Worm (Caenorhabditis elegans) whole organism, midembryonic: Measurements from ENCODE around the gene grl-12.

Experiments
- T22C8.4 ChIP-seq: fragments of 200-800 bp; sonication (Bioruptor generic); IDR thresholded peaks from 2 replicates; pipeline ENCODE4 v1.3.6; 2022; ENCODE audit warnings: missing genetic modification characterization, missing compliant biosample characterization
- cog-1 ChIP-seq: sonication (generic microtip); optimal IDR thresholded peaks from 2 replicates; lab custom pipeline; 2016; ENCODE audit warnings: missing genetic modification characterization, missing compliant biosample characterization
- flt-1 ChIP-seq: fragments of 200-800 bp; sonication (Bioruptor generic); IDR thresholded peaks from 2 replicates; pipeline ENCODE4 v1.3.6; 2022; ENCODE audit warnings: missing genetic modification characterization, missing compliant biosample characterization
- klf-2 ChIP-seq: fragments of 200-800 bp; sonication (Bioruptor generic); conservative IDR thresholded peaks from 2 replicates; pipeline ENCODE4 v1.3.6; 2022; ENCODE audit warnings: missing genetic modification reagents, missing genetic modification characterization, missing compliant biosample characterization
- med-1 ChIP-seq: sonication (generic microtip); optimal IDR thresholded peaks from 2 replicates; lab custom pipeline; 2017; ENCODE audit warnings: missing genetic modification characterization, mild to moderate bottlenecking, missing compliant biosample characterization, antibody characterized with exemption, missing genetic modification reagents; ENCODE audit not compliant: insufficient read depth
- ref-1 ChIP-seq: fragments of 200-800 bp; sonication (Bioruptor generic); conservative IDR thresholded peaks from 2 replicates; pipeline ENCODE4 v1.3.6; 2022; ENCODE audit warnings: missing genetic modification reagents, missing genetic modification characterization, missing compliant biosample characterization
- tab-1 ChIP-seq: fragments of 200-800 bp; sonication (Bioruptor generic); IDR thresholded peaks from 2 replicates; pipeline ENCODE4 v1.3.6; 2022; ENCODE audit warnings: missing genetic modification characterization, missing compliant biosample characterization
- ztf-23 ChIP-seq: fragments of 200-800 bp; sonication (Bioruptor generic); IDR thresholded peaks from 2 replicates; pipeline ENCODE4 v1.3.6; 2022; ENCODE audit warnings: missing genetic modification reagents, missing genetic modification characterization, missing compliant biosample characterization
- ztf-29 ChIP-seq: fragments of 200-800 bp; sonication (Bioruptor generic); IDR thresholded peaks from 2 replicates; pipeline ENCODE4 v1.3.6; 2022; ENCODE audit warnings: missing genetic modification reagents, missing genetic modification characterization, missing compliant biosample characterization

grl-12 gene

ce11 chrV:8635575-8635974 lies 1.2 kb downstream of the grl-12 start, which contains the start of gene oac-29:
TSS of gene oac-29 (minus strand) at chrV:8635675.
- TF ChIP-seq flt-1, result no peak
- no peak for TF ChIP-seq ztf-29 (GFP tag; lab: Robert Waterston, UW)
- TF ChIP-seq tab-1, result no peak
- no peak for TF ChIP-seq ztf-23 (GFP tag; lab: Robert Waterston, UW)
- TF ChIP-seq cog-1 (tag; lab: Kevin White, UChicago), result no peak
- no peak for TF ChIP-seq T22C8.4
- no peak for TF ChIP-seq med-1 (GFP tag; lab: Kevin White, UChicago)
- TF ChIP-seq ref-1 (GFP tag; lab: Robert Waterston, UW), result no peak
- TF ChIP-seq klf-2 (GFP tag; lab: Robert Waterston, UW), result no peak

- TF ChIP-seq T22C8.4 (no peak), klf-2 (GFP tag; lab: Robert Waterston, UW) (no peak), tab-1 (no peak), flt-1 (no peak), ref-1 (GFP tag; lab: Robert Waterston, UW) (no peak), med-1 (GFP tag; lab: Kevin White, UChicago) (no peak), ztf-23 (GFP tag; lab: Robert Waterston, UW) (no peak), ztf-29 (GFP tag; lab: Robert Waterston, UW) (no peak), cog-1 (tag; lab: Kevin White, UChicago) (no peak)
Observed at ce11 chrV:8632788-8633187, 4.0 kb downstream of the grl-12 start.

- peak; percentile 78 for TF ChIP-seq med-1 (GFP tag; lab: Kevin White, UChicago)
- TF ChIP-seq flt-1, result no peak
- TF ChIP-seq klf-2 (GFP tag; lab: Robert Waterston, UW), result peak; percentile 51; the same call in 1 of the 2 replicates
- peak; percentile 2 for TF ChIP-seq cog-1 (tag; lab: Kevin White, UChicago)
- TF ChIP-seq ztf-23 (GFP tag; lab: Robert Waterston, UW), result peak; percentile 68; the same call in 1 of the 2 replicates
- TF ChIP-seq ref-1 (GFP tag; lab: Robert Waterston, UW), result no peak
- peak; percentile 58; the same call in 1 of the 2 replicates for TF ChIP-seq ztf-29 (GFP tag; lab: Robert Waterston, UW)
- no peak for TF ChIP-seq T22C8.4
- no peak for TF ChIP-seq tab-1
Observed at ce11 chrV:8631277-8631765, 5.5 kb downstream of the grl-12 start, which contains the start of gene atg-18. TSS of gene atg-18 (minus strand) at chrV:8631327.

ce11 chrV:8629029-8629428 lies 7.8 kb downstream of the grl-12 start, which contains the start of gene F41E6.12:
TSS of gene F41E6.12 (minus strand) at chrV:8629129.
- no peak for TF ChIP-seq ref-1 (GFP tag; lab: Robert Waterston, UW)
- TF ChIP-seq cog-1 (tag; lab: Kevin White, UChicago), result no peak
- no peak for TF ChIP-seq klf-2 (GFP tag; lab: Robert Waterston, UW)
- no peak for TF ChIP-seq med-1 (GFP tag; lab: Kevin White, UChicago)
- TF ChIP-seq flt-1, result no peak
- no peak for TF ChIP-seq ztf-23 (GFP tag; lab: Robert Waterston, UW)
- TF ChIP-seq T22C8.4, result no peak
- no peak for TF ChIP-seq tab-1

- TF ChIP-seq tab-1 (no peak), T22C8.4 (no peak), cog-1 (tag; lab: Kevin White, UChicago) (no peak), med-1 (GFP tag; lab: Kevin White, UChicago) (no peak), ztf-23 (GFP tag; lab: Robert Waterston, UW) (no peak), ztf-29 (GFP tag; lab: Robert Waterston, UW) (no peak), ref-1 (GFP tag; lab: Robert Waterston, UW) (no peak), flt-1 (no peak), klf-2 (GFP tag; lab: Robert Waterston, UW) (no peak)
Observed at ce11 chrV:8627580-8627979, 9.2 kb downstream of the grl-12 start.

ce11 chrV:8626406-8626805 lies 10.4 kb downstream of the grl-12 start:
- TF ChIP-seq cog-1 (tag; lab: Kevin White, UChicago) (no peak), med-1 (GFP tag; lab: Kevin White, UChicago) (no peak), flt-1 (no peak), ztf-23 (GFP tag; lab: Robert Waterston, UW) (no peak), tab-1 (no peak), ztf-29 (GFP tag; lab: Robert Waterston, UW) (no peak), T22C8.4 (no peak), ref-1 (GFP tag; lab: Robert Waterston, UW) (no peak), klf-2 (GFP tag; lab: Robert Waterston, UW) (no peak)

ce11 chrV:8623754-8624153 lies 13.1 kb downstream of the grl-12 start, which contains the start of gene F41E6.17:
TSS of gene F41E6.17 (plus strand) at chrV:8624101.
- no peak for TF ChIP-seq klf-2 (GFP tag; lab: Robert Waterston, UW)
- no peak for TF ChIP-seq med-1 (GFP tag; lab: Kevin White, UChicago)
- TF ChIP-seq ref-1 (GFP tag; lab: Robert Waterston, UW), result no peak
- no peak for TF ChIP-seq ztf-23 (GFP tag; lab: Robert Waterston, UW)
- no peak for TF ChIP-seq cog-1 (tag; lab: Kevin White, UChicago)
- TF ChIP-seq T22C8.4, result no peak
- TF ChIP-seq ztf-29 (GFP tag; lab: Robert Waterston, UW), result no peak
- TF ChIP-seq flt-1, result no peak

ce11 chrV:8622314-8622713 lies 14.5 kb downstream of the grl-12 start, which contains the start of gene F41E6.1:
TSS of gene F41E6.1 (plus strand) at chrV:8622614.
- no peak for TF ChIP-seq ref-1 (GFP tag; lab: Robert Waterston, UW)
- TF ChIP-seq ztf-23 (GFP tag; lab: Robert Waterston, UW), result no peak
- TF ChIP-seq tab-1, result no peak
- no peak for TF ChIP-seq cog-1 (tag; lab: Kevin White, UChicago)
- no peak for TF ChIP-seq T22C8.4

ce11 chrV:8621213-8621612 lies 15.6 kb downstream of the grl-12 start, which contains the start of gene idpc-2:
TSS of gene idpc-2 (minus strand) at chrV:8621313.
- TF ChIP-seq cog-1 (tag; lab: Kevin White, UChicago), result no peak
- no peak for TF ChIP-seq ztf-23 (GFP tag; lab: Robert Waterston, UW)
- no peak for TF ChIP-seq ztf-29 (GFP tag; lab: Robert Waterston, UW)
- TF ChIP-seq flt-1, result no peak
- no peak for TF ChIP-seq klf-2 (GFP tag; lab: Robert Waterston, UW)
- no peak for TF ChIP-seq ref-1 (GFP tag; lab: Robert Waterston, UW)
- no peak for TF ChIP-seq T22C8.4
- TF ChIP-seq tab-1, result no peak
- no peak for TF ChIP-seq med-1 (GFP tag; lab: Kevin White, UChicago)
